Fruit fly (Drosophila melanogaster) whole organism: Measurements from ENCODE around the gene GXIVsPLA2.

Source experiments
- CG8478 ChIP-seq: fragments of >200 bp; optimal IDR thresholded peaks from 2 replicates; lab custom pipeline; 2018; ENCODE audit warnings: inconsistent platforms
- Dll ChIP-seq: fragments of >200 bp; optimal IDR thresholded peaks from 2 replicates; lab custom pipeline; 2017
- EcR ChIP-seq, 2 experiments: fragments of >200 bp; optimal IDR thresholded peaks; 2 replicates each; lab custom pipeline; 2017; ENCODE audit warnings: missing biosample characterization in 2 of 2, missing genetic modification characterization in 2 of 2, missing genetic modification reagents in 2 of 2
- pan ChIP-seq: fragments of >200 bp; optimal IDR thresholded peaks from 2 replicates; lab custom pipeline; 2017
- psq ChIP-seq: fragments of >200 bp; optimal IDR thresholded peaks from 2 replicates; lab custom pipeline; 2017
- usp ChIP-seq: fragments of >200 bp; optimal IDR thresholded peaks from 2 replicates; lab custom pipeline; 2017; ENCODE audit warnings: missing biosample characterization, missing genetic modification characterization, mixed read lengths

The GXIVsPLA2 gene

dm6 chr3L:15982148-15982547, 27.3 kb downstream of the GXIVsPLA2 start:
- TF ChIP-seq Dll (lab: Kevin White, UChicago) (no peak), usp (GFP tag; lab: Kevin White, UChicago) (no peak), psq (no peak), EcR (GFP tag; optimal IDR thresholded peaks at IDR 0.05; lab: Kevin White, UChicago) (no peak), CG8478 (lab: Kevin White, UChicago) (no peak), pan (lab: Kevin White, UChicago) (no peak)

dm6 chr3L:15982783-15983432, 28.0 kb downstream of the GXIVsPLA2 start, which contains the start of the genes brm and Arl1:
Gene brm, minus strand, starts transcription at chr3L:15982869.
Gene Arl1, plus strand, starts transcription at chr3L:15983135.
- TF ChIP-seq psq (no peak), CG8478 (lab: Kevin White, UChicago) (no peak), Dll (lab: Kevin White, UChicago) (no peak), usp (GFP tag; lab: Kevin White, UChicago) (no peak), EcR (GFP tag; optimal IDR thresholded peaks at IDR 0.05; lab: Kevin White, UChicago) (no peak), pan (lab: Kevin White, UChicago) (no peak)

dm6 chr3L:15987635-15988034, 32.7 kb downstream of the GXIVsPLA2 start, which contains the start of gene PolD1:
Gene PolD1, minus strand, starts transcription at chr3L:15987815.
- TF ChIP-seq pan (lab: Kevin White, UChicago) (no peak), psq (no peak), usp (GFP tag; lab: Kevin White, UChicago) (no peak), Dll (lab: Kevin White, UChicago) (no peak), CG8478 (lab: Kevin White, UChicago) (no peak), EcR (GFP tag; optimal IDR thresholded peaks at IDR 0.05; lab: Kevin White, UChicago) (no peak)

dm6 chr3L:15988039-15988546, 33.2 kb downstream of the GXIVsPLA2 start, which contains the start of gene Hip14:
Gene Hip14, plus strand, starts transcription at chr3L:15988236.
- TF ChIP-seq CG8478 (lab: Kevin White, UChicago): no peak

dm6 chr3L:15996019-15996418, 41.1 kb downstream of the GXIVsPLA2 start:
- TF ChIP-seq psq (no peak), pan (lab: Kevin White, UChicago) (no peak), Dll (lab: Kevin White, UChicago) (no peak)

dm6 chr3L:15998217-15998616, 43.3 kb downstream of the GXIVsPLA2 start:
- TF ChIP-seq EcR (GFP tag; optimal IDR thresholded peaks at IDR 0.05; lab: Kevin White, UChicago) (no peak), usp (GFP tag; lab: Kevin White, UChicago) (no peak), Dll (lab: Kevin White, UChicago) (no peak), pan (lab: Kevin White, UChicago) (no peak), CG8478 (lab: Kevin White, UChicago) (no peak), psq (no peak)

- TF ChIP-seq psq (no peak), usp (GFP tag; lab: Kevin White, UChicago) (no peak), CG8478 (lab: Kevin White, UChicago) (no peak), Dll (lab: Kevin White, UChicago) (no peak), EcR (GFP tag; optimal IDR thresholded peaks at IDR 0.05; lab: Kevin White, UChicago) (no peak)
Observed at dm6 chr3L:15999358-16000005, 44.6 kb downstream of the GXIVsPLA2 start.

- TF ChIP-seq usp (GFP tag; lab: Kevin White, UChicago): no peak
- TF ChIP-seq EcR (GFP tag; optimal IDR thresholded peaks at IDR 0.05; lab: Kevin White, UChicago): no peak
- no peak for TF ChIP-seq CG8478 (lab: Kevin White, UChicago)
- TF ChIP-seq Dll (lab: Kevin White, UChicago): no peak
- TF ChIP-seq psq: no peak
- TF ChIP-seq pan (lab: Kevin White, UChicago): no peak
Observed at dm6 chr3L:16001164-16001679, 46.3 kb downstream of the GXIVsPLA2 start.

- TF ChIP-seq psq: no peak
- no peak for TF ChIP-seq pan (lab: Kevin White, UChicago)
- no peak for TF ChIP-seq usp (GFP tag; lab: Kevin White, UChicago)
- TF ChIP-seq Dll (lab: Kevin White, UChicago): no peak
- TF ChIP-seq EcR (GFP tag; optimal IDR thresholded peaks at IDR 0.05; lab: Kevin White, UChicago): no peak
- no peak for TF ChIP-seq CG8478 (lab: Kevin White, UChicago)
Observed at dm6 chr3L:16002116-16002716, 47.3 kb downstream of the GXIVsPLA2 start.

- no peak for TF ChIP-seq CG8478 (lab: Kevin White, UChicago)
- no peak for TF ChIP-seq Dll (lab: Kevin White, UChicago)
- no peak for TF ChIP-seq pan (lab: Kevin White, UChicago)
- TF ChIP-seq usp (GFP tag; lab: Kevin White, UChicago): no peak
- no peak for TF ChIP-seq EcR (GFP tag; optimal IDR thresholded peaks at IDR 0.05; lab: Kevin White, UChicago)
- no peak for TF ChIP-seq psq
Observed at dm6 chr3L:16004401-16005237, 49.7 kb downstream of the GXIVsPLA2 start, which contains the start of the genes hzg and mRpS31. Gene hzg, minus strand, starts transcription at chr3L:16004736. Gene mRpS31, plus strand, starts transcription at chr3L:16005193.
